Fruit fly (Drosophila melanogaster) whole organism: ENCODE measurements around the gene Lk.

ENCODE experiments used
- CG8478 ChIP-seq: fragments of >200 bp; optimal IDR thresholded peaks from 2 replicates; lab custom pipeline; 2018; ENCODE audit warnings: inconsistent platforms
- EcR ChIP-seq, 2 experiments: fragments of >200 bp; optimal IDR thresholded peaks; 2 replicates each; lab custom pipeline; 2017; ENCODE audit warnings: missing biosample characterization in 2 of 2, missing genetic modification characterization in 2 of 2, missing genetic modification reagents in 2 of 2
- pan ChIP-seq: fragments of >200 bp; optimal IDR thresholded peaks from 2 replicates; lab custom pipeline; 2017
- psq ChIP-seq: fragments of >200 bp; optimal IDR thresholded peaks from 2 replicates; lab custom pipeline; 2017
- usp ChIP-seq: fragments of >200 bp; optimal IDR thresholded peaks from 2 replicates; lab custom pipeline; 2017; ENCODE audit warnings: missing biosample characterization, missing genetic modification characterization, mixed read lengths

dm6 chr3L:14559659-14560058 lies 905 bp downstream of the Lk start, which contains the start of gene CG34039:
- TF ChIP-seq usp (no peak), psq (lab: Kevin White, UChicago) (no peak), EcR (GFP tag; optimal IDR thresholded peaks at IDR 0.05; lab: Kevin White, UChicago) (no peak), CG8478 (lab: Kevin White, UChicago) (no peak), pan (lab: Kevin White, UChicago) (no peak)
